Fruit fly (Drosophila melanogaster): ENCODE results near the gene bcn92.

The bcn92 gene

dm6 chrX:2134226-2134880, 15.1 kb downstream of the bcn92 start:
- TF ChIP-seq noc (tag; optimal IDR thresholded peaks at IDR 0.05): no peak

dm6 chrX:2125527-2126088, 23.8 kb downstream of the bcn92 start:
- TF ChIP-seq noc (tag; optimal IDR thresholded peaks at IDR 0.05): no peak

dm6 chrX:2123965-2124688, 25.3 kb downstream of the bcn92 start:
- TF ChIP-seq noc (tag; optimal IDR thresholded peaks at IDR 0.05): peak; percentile 97

- TF ChIP-seq noc (tag; optimal IDR thresholded peaks at IDR 0.05): peak; percentile 28
Observed at dm6 chrX:2123013-2123964, 26.2 kb downstream of the bcn92 start, which contains the start of gene ph-d. Gene ph-d, minus strand, starts transcription at chrX:2123286.

- peak; percentile 6 for TF ChIP-seq noc (tag; optimal IDR thresholded peaks at IDR 0.05)
Observed at dm6 chrX:2121716-2122601, 27.5 kb downstream of the bcn92 start.

dm6 chrX:2112660-2113059, 36.8 kb downstream of the bcn92 start:
- TF ChIP-seq noc (tag; optimal IDR thresholded peaks at IDR 0.05): no peak

dm6 chrX:2108639-2109038, 40.8 kb downstream of the bcn92 start:
- no peak for TF ChIP-seq noc (tag; optimal IDR thresholded peaks at IDR 0.05)

- no peak for TF ChIP-seq noc (tag; optimal IDR thresholded peaks at IDR 0.05)
Observed at dm6 chrX:2107782-2108409, 41.6 kb downstream of the bcn92 start.

dm6 chrX:2106367-2106766, 43.1 kb downstream of the bcn92 start:
- TF ChIP-seq noc (tag; optimal IDR thresholded peaks at IDR 0.05): no peak

- no peak for TF ChIP-seq noc (tag; optimal IDR thresholded peaks at IDR 0.05)
Observed at dm6 chrX:2104365-2104764, 45.1 kb downstream of the bcn92 start.

- no peak for TF ChIP-seq noc (tag; optimal IDR thresholded peaks at IDR 0.05)
Observed at dm6 chrX:2103859-2104258, 45.6 kb downstream of the bcn92 start.

Measured in whole organism, larva.